Worm (Caenorhabditis elegans) whole organism, L3 larva: ENCODE results near the gene srlf-4.

Experiments
- lin-39 ChIP-seq: fragments of 150-350 bp; optimal IDR thresholded peaks from 2 replicates; lab custom pipeline; 2018; ENCODE audit warnings: missing biosample characterization, missing genetic modification reagents, missing genetic modification characterization
- snpc-4 ChIP-seq: fragments of 150-350 bp; optimal IDR thresholded peaks from 2 replicates; lab custom pipeline; 2014; ENCODE audit warnings: missing biosample characterization, missing genetic modification characterization

DNA sequence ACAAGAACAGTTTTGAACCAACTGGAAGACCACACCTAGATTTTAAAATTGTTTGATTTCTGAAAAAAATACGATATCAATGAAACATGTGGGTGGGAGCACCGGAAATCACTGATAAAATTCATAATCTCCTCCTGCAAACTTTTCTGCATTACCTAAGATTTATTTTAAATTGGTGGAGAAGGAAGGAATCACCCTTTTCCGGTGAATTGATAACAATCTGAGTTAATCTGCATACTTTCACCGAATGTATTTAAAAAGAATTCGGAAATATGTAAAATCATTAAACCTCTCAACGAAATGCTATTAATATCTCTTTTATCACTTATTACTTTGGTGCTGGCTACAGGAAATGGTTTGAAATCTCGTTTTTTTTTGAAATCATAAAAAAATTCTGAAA lies 18.4 kb upstream of the srlf-4 start, which contains the start of gene dct-19:
- TF ChIP-seq snpc-4 (tag; lab: Kevin White, UChicago) (no peak), lin-39 (tag; lab: Kevin White, UChicago) (no peak)
